Fruit fly (Drosophila melanogaster) whole organism, wandering third instar larva: ENCODE results near the gene repo.
A peak's percentile ranks its signal among the peaks of the same experiment; 100 is the strongest.

Experiments
- Abd-B ChIP-seq: fragments of >200 bp; optimal IDR thresholded peaks from 2 replicates; lab custom pipeline; 2017; ENCODE audit warnings: missing biosample characterization, missing genetic modification characterization
- CG32264 ChIP-seq: fragments of 200-800 bp; sonication (Bioruptor generic); optimal IDR thresholded peaks from 2 replicates; lab custom pipeline; 2016; ENCODE audit warnings: missing biosample characterization, missing genetic modification characterization
- CG9705 ChIP-seq: fragments of 200-800 bp; sonication (Bioruptor generic); optimal IDR thresholded peaks from 2 replicates; lab custom pipeline; 2018; ENCODE audit warnings: missing biosample characterization, mild to moderate bottlenecking, missing genetic modification characterization
- CrebA ChIP-seq: fragments of 200-800 bp; sonication (Bioruptor generic); optimal IDR thresholded peaks from 2 replicates; lab custom pipeline; 2016; ENCODE audit warnings: missing biosample characterization, mild to moderate bottlenecking, missing genetic modification characterization, borderline replicate concordance
- Dfd ChIP-seq: fragments of >200 bp; optimal IDR thresholded peaks from 2 replicates; lab custom pipeline; 2017; ENCODE audit warnings: missing biosample characterization, missing genetic modification characterization
- Dif ChIP-seq: fragments of 200-275, 200-300 bp; sonication (Bioruptor generic); optimal IDR thresholded peaks from 2 replicates; lab custom pipeline; 2018; ENCODE audit warnings: missing biosample characterization, missing genetic modification characterization; ENCODE audit not compliant: partially characterized antibody
- GATAd ChIP-seq: sonication (Bioruptor generic); optimal IDR thresholded peaks from 2 replicates; lab custom pipeline; 2016; ENCODE audit warnings: missing biosample characterization, missing genetic modification characterization
- HLH106 ChIP-seq: fragments of 200-800 bp; optimal IDR thresholded peaks from 3 replicates; lab custom pipeline; 2019; ENCODE audit warnings: missing biosample characterization, mild to moderate bottlenecking, missing genetic modification characterization, moderate library complexity
- Hnf4 ChIP-seq: fragments of 200-800 bp; sonication (Bioruptor generic); optimal IDR thresholded peaks from 2 replicates; lab custom pipeline; 2016; ENCODE audit warnings: missing biosample characterization, mild to moderate bottlenecking, missing genetic modification characterization
- Hr78 ChIP-seq: fragments of >200 bp; optimal IDR thresholded peaks from 2 replicates; lab custom pipeline; 2017; ENCODE audit warnings: missing biosample characterization, missing genetic modification characterization
- Hr83 ChIP-seq: fragments of 200-300 bp; sonication (Bioruptor generic); optimal IDR thresholded peaks from 2 replicates; lab custom pipeline; 2016; ENCODE audit warnings: missing biosample characterization, mild to moderate bottlenecking, missing genetic modification characterization, moderate library complexity; ENCODE audit not compliant: poor library complexity, severe bottlenecking
- Jra ChIP-seq: sonication (Bioruptor generic); optimal IDR thresholded peaks from 2 replicates; lab custom pipeline; 2016; ENCODE audit warnings: missing biosample characterization, missing genetic modification characterization
- Mio ChIP-seq: sonication (Bioruptor generic); optimal IDR thresholded peaks from 2 replicates; lab custom pipeline; 2016; ENCODE audit warnings: missing biosample characterization, missing genetic modification characterization
- Myc ChIP-seq: fragments of >200 bp; optimal IDR thresholded peaks from 2 replicates; lab custom pipeline; 2017
- N ChIP-seq: fragments of >200 bp; optimal IDR thresholded peaks from 2 replicates; lab custom pipeline; 2018; ENCODE audit warnings: missing biosample characterization, missing external identifiers, missing genetic modification characterization
- OdsH ChIP-seq: fragments of 200-800 bp; sonication (Bioruptor generic); optimal IDR thresholded peaks from 2 replicates; lab custom pipeline; 2016; ENCODE audit warnings: missing biosample characterization, mild to moderate bottlenecking, missing genetic modification characterization
- Rel ChIP-seq, 2 experiments: fragments of 200-800 bp; sonication (Bioruptor generic) in 1 of 2; optimal IDR thresholded peaks; 2 replicates in 1 of 2; 3 replicates in 1 of 2; lab custom pipeline; 2016 to 2019; ENCODE audit warnings: mild to moderate bottlenecking in 2 of 2, missing biosample characterization in 2 of 2, missing genetic modification characterization in 2 of 2, moderate library complexity in 1 of 2
- Sp1 ChIP-seq: fragments of 200-800 bp; sonication (Bioruptor generic); optimal IDR thresholded peaks from 3 replicates; lab custom pipeline; 2019; ENCODE audit warnings: missing biosample characterization, mild to moderate bottlenecking, missing genetic modification characterization, moderate library complexity
- Vsx2 ChIP-seq: fragments of 200-300, 225-300 bp; sonication (Bioruptor generic); optimal IDR thresholded peaks from 2 replicates; lab custom pipeline; 2018; ENCODE audit warnings: missing biosample characterization, missing genetic modification characterization; ENCODE audit not compliant: partially characterized antibody
- br ChIP-seq: fragments of 200-800 bp; sonication (Bioruptor generic); optimal IDR thresholded peaks from 2 replicates; lab custom pipeline; 2016; ENCODE audit warnings: missing biosample characterization, missing genetic modification characterization
- brk ChIP-seq: fragments of 200-800 bp; sonication (Bioruptor generic); optimal IDR thresholded peaks from 2 replicates; lab custom pipeline; 2016; ENCODE audit warnings: missing biosample characterization, mild to moderate bottlenecking, missing genetic modification characterization
- dl ChIP-seq, 2 experiments: fragments of 175-275, 200-275 bp in 1 of 2; fragments of 200-275 bp in 1 of 2; sonication (Bioruptor generic); optimal IDR thresholded peaks; lab custom pipeline; 2018; ENCODE audit warnings: mild to moderate bottlenecking in 2 of 2, missing biosample characterization in 2 of 2, missing genetic modification characterization in 2 of 2, moderate library complexity in 2 of 2; ENCODE audit not compliant: partially characterized antibody in 2 of 2, insufficient read depth in 1 of 2
- dmrt93B ChIP-seq: fragments of 200-800 bp; sonication (Bioruptor generic); optimal IDR thresholded peaks from 2 replicates; lab custom pipeline; 2018; ENCODE audit warnings: missing biosample characterization, mild to moderate bottlenecking, missing genetic modification characterization
- dsf ChIP-seq: sonication (Bioruptor generic); optimal IDR thresholded peaks from 2 replicates; lab custom pipeline; 2016; ENCODE audit warnings: missing biosample characterization, missing genetic modification characterization, borderline replicate concordance
- ey ChIP-seq: fragments of 200-800 bp; sonication (Bioruptor generic); optimal IDR thresholded peaks from 2 replicates; lab custom pipeline; 2016; ENCODE audit warnings: missing biosample characterization, missing genetic modification characterization
- foxo ChIP-seq, 2 experiments: fragments of 200-800 bp; sonication (Bioruptor generic); optimal IDR thresholded peaks; 2 replicates in 1 of 2; 3 replicates in 1 of 2; lab custom pipeline; 2016 to 2017; ENCODE audit warnings: missing biosample characterization in 2 of 2, missing genetic modification characterization in 2 of 2
- fru ChIP-seq: fragments of 200-800 bp; sonication (Bioruptor generic); optimal IDR thresholded peaks from 3 replicates; lab custom pipeline; 2016; ENCODE audit warnings: missing biosample characterization, mild to moderate bottlenecking, missing genetic modification characterization
- h ChIP-seq: fragments of 200-800 bp; sonication (Bioruptor generic); optimal IDR thresholded peaks from 3 replicates; lab custom pipeline; 2016; ENCODE audit warnings: missing biosample characterization, mild to moderate bottlenecking, missing genetic modification characterization
- jim ChIP-seq: fragments of 175-275, 200-325 bp; sonication (Bioruptor generic); optimal IDR thresholded peaks from 2 replicates; lab custom pipeline; 2016; ENCODE audit warnings: missing biosample characterization, mild to moderate bottlenecking, missing genetic modification characterization
- lola ChIP-seq: fragments of >200 bp; optimal IDR thresholded peaks from 2 replicates; lab custom pipeline; 2017; ENCODE audit warnings: missing biosample characterization, missing genetic modification characterization
- pan ChIP-seq: fragments of >200 bp; optimal IDR thresholded peaks from 2 replicates; lab custom pipeline; 2017
- psq ChIP-seq: fragments of 200-800 bp; sonication (Bioruptor generic); optimal IDR thresholded peaks from 3 replicates; lab custom pipeline; 2017; ENCODE audit warnings: missing biosample characterization, mild to moderate bottlenecking, missing genetic modification characterization, moderate library complexity
- rgr ChIP-seq: fragments of 200-800 bp; sonication (Bioruptor generic); optimal IDR thresholded peaks from 3 replicates; lab custom pipeline; 2016; ENCODE audit warnings: missing biosample characterization, mild to moderate bottlenecking, missing genetic modification characterization
- sage ChIP-seq: fragments of 200-800 bp; sonication (Bioruptor generic); optimal IDR thresholded peaks from 2 replicates; lab custom pipeline; 2016; ENCODE audit warnings: missing biosample characterization, mild to moderate bottlenecking, missing genetic modification characterization
- sv ChIP-seq: fragments of 200-800 bp; sonication (Bioruptor generic); optimal IDR thresholded peaks from 3 replicates; lab custom pipeline; 2016; ENCODE audit warnings: missing biosample characterization, missing genetic modification characterization
- tai ChIP-seq: sonication (Bioruptor generic); optimal IDR thresholded peaks from 2 replicates; lab custom pipeline; 2016; ENCODE audit warnings: missing biosample characterization, missing genetic modification characterization
- usp ChIP-seq: fragments of >200 bp; optimal IDR thresholded peaks from 2 replicates; lab custom pipeline; 2017; ENCODE audit warnings: missing biosample characterization, missing genetic modification characterization
- woc ChIP-seq: sonication (Bioruptor generic); optimal IDR thresholded peaks from 2 replicates; lab custom pipeline; 2016; ENCODE audit warnings: missing biosample characterization, mild to moderate bottlenecking, missing genetic modification characterization

Gene repo

DNA sequence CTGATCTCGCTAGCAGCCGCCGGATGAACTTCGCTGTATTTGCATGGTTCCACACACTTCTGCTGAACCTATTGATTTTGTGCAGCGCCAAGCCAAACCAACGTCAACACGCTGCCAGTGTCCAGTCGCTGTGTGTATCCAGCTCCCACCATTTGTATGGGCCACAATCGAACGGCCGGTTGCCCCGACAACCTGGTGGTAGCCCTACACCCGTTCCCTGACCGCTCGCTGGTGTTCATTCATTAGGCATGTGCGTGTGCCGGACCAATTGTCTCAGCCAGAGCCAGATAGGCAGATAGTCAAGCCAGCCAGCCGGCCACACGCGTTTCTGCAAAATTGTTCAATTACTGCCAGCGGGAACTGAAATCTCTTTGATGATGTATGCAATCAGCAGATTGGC is 44.1 kb upstream of the repo start, which contains the start of gene CG14313:
Gene CG14313, minus strand, starts transcription at position 101 of the 400 bp plus-strand sequence.
- TF ChIP-seq Mio (GFP tag; lab: Kevin White, UChicago): no peak
- no peak for TF ChIP-seq psq
- no peak for TF ChIP-seq CG9705 (GFP tag; lab: Kevin White, UChicago)
- no peak for TF ChIP-seq HLH106 (tag; lab: Kevin White, UChicago)
- no peak for TF ChIP-seq h
- TF ChIP-seq rgr (GFP tag; lab: Kevin White, UChicago): no peak
- TF ChIP-seq br (GFP tag; lab: Kevin White, UChicago): no peak
- no peak for TF ChIP-seq N (GFP tag; lab: Kevin White, UChicago)
- TF ChIP-seq Sp1 (GFP tag; lab: Kevin White, UChicago): no peak
- no peak for TF ChIP-seq sv (GFP tag; lab: Kevin White, UChicago)
- no peak for TF ChIP-seq lola (GFP tag; lab: Kevin White, UChicago)
- TF ChIP-seq dmrt93B (GFP tag; lab: Kevin White, UChicago): no peak
- TF ChIP-seq pan: no peak
- no peak for TF ChIP-seq OdsH (GFP tag; lab: Kevin White, UChicago)
- no peak for TF ChIP-seq Hr78 (GFP tag; lab: Kevin White, UChicago)
- no peak for TF ChIP-seq Hr83 (GFP tag; lab: Kevin White, UChicago)

- TF ChIP-seq Dfd (GFP tag; lab: Kevin White, UChicago) (peak; percentile 97), usp (GFP tag; lab: Kevin White, UChicago) (no peak)
These were observed 40.7 kb upstream of the repo start for dm6 chr3R:18195295-18195694.

dm6 chr3R:18196622-18196990 is 39.4 kb upstream of the repo start:
- TF ChIP-seq CG32264 (GFP tag; lab: Kevin White, UChicago): no peak
- TF ChIP-seq foxo (GFP tag; optimal IDR thresholded peaks at IDR 0.05; lab: Kevin White, UChicago): no peak
- no peak for TF ChIP-seq fru (GFP tag; lab: Kevin White, UChicago)
- TF ChIP-seq CG9705 (GFP tag; lab: Kevin White, UChicago): no peak
- TF ChIP-seq h: no peak
- TF ChIP-seq HLH106 (tag; lab: Kevin White, UChicago): no peak
- TF ChIP-seq ey (GFP tag; lab: Kevin White, UChicago): no peak
- no peak for TF ChIP-seq tai
- TF ChIP-seq GATAd: no peak

- TF ChIP-seq Hr83 (GFP tag; lab: Kevin White, UChicago) (peak; percentile 77), foxo (GFP tag; optimal IDR thresholded peaks at IDR 0.05; lab: Kevin White, UChicago) (peak; percentile 65 to 89), ey (GFP tag; lab: Kevin White, UChicago) (peak; percentile 27), usp (GFP tag; lab: Kevin White, UChicago) (no peak), woc (GFP tag; lab: Kevin White, UChicago) (peak; percentile 66), HLH106 (tag; lab: Kevin White, UChicago) (peak; percentile 53), OdsH (GFP tag; lab: Kevin White, UChicago) (peak; percentile 8), Dif (peak; percentile 97), sage (GFP tag; lab: Kevin White, UChicago) (peak; percentile 80), h (peak; percentile 63), CG9705 (GFP tag; lab: Kevin White, UChicago) (no peak), Sp1 (GFP tag; lab: Kevin White, UChicago) (peak; percentile 60), br (GFP tag; lab: Kevin White, UChicago) (no peak), dmrt93B (GFP tag; lab: Kevin White, UChicago) (peak; percentile 56), Abd-B (GFP tag; lab: Kevin White, UChicago) (no peak), psq (peak; percentile 94), tai (no peak), Myc (lab: Kevin White, UChicago) (no peak), jim (peak; percentile 77), fru (GFP tag; lab: Kevin White, UChicago) (peak; percentile 68), rgr (GFP tag; lab: Kevin White, UChicago) (peak; percentile 33), Rel (GFP tag; optimal IDR thresholded peaks at IDR 0.05; lab: Kevin White, UChicago) (peak; percentile 89), Rel (tag; optimal IDR thresholded peaks at IDR 0.05; lab: Kevin White, UChicago) (peak; percentile 58), lola (GFP tag; lab: Kevin White, UChicago) (no peak), N (GFP tag; lab: Kevin White, UChicago) (peak; percentile 94), CG32264 (GFP tag; lab: Kevin White, UChicago) (peak; percentile 18), Vsx2 (GFP tag; lab: Kevin White, UChicago) (peak; percentile 92), Hr78 (GFP tag; lab: Kevin White, UChicago) (peak; percentile 58), CrebA (GFP tag; lab: Kevin White, UChicago) (no peak), sv (GFP tag; lab: Kevin White, UChicago) (peak; percentile 48), Mio (GFP tag; lab: Kevin White, UChicago) (no peak), brk (GFP tag; lab: Kevin White, UChicago) (no peak), dl (GFP tag; optimal IDR thresholded peaks at IDR 0.05; lab: Kevin White, UChicago; ENCODE audit: insufficient read depth in 1 of 2, partially characterized antibody in 2 of 2) (peak; percentile 94 to 95), GATAd (no peak), Hnf4 (peak; percentile 8), Jra (GFP tag; lab: Kevin White, UChicago) (peak; percentile 9), pan (no peak), dsf (no peak)
These were observed 38.8 kb upstream of the repo start for dm6 chr3R:18196991-18197801.
